Worm (Caenorhabditis elegans): ENCODE measurements around the gene smf-3.

smf-3 gene

DNA sequence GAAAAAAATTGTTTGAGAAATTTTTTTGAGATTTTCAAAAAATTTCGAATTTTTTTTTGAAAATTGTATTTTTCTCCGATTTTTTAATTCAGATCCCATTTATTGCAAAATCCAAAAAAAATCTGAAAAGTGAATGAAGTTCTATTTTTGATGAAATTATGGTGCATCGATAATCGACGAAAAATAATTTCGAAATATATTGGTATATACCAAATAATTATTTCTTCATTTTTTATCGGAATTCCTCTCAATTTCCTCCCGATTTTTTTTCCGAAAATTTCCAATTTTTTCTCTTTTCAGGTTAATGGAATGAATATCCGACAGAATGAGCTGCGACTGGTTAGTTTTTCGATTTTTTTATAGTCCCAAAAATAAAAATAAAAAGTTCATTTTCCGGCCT is 17.8 kb upstream of the smf-3 start, which contains the start of gene epg-9:
epg-9 (plus strand) TSS at position 301 of the 400 bp plus-strand sequence.
- TF ChIP-seq madf-8 (GFP tag; conservative IDR thresholded peaks at IDR 0.05), result no peak
- no peak for TF ChIP-seq ztf-26 (tag; optimal IDR thresholded peaks at IDR 0.05)
- no peak for TF ChIP-seq hmg-20 (GFP tag; IDR thresholded peaks at IDR 0.05)
- TF ChIP-seq T07F8.4 (tag; optimal IDR thresholded peaks at IDR 0.05), result no peak
- no peak for TF ChIP-seq fkh-3 (tag; optimal IDR thresholded peaks at IDR 0.05)
- no peak for TF ChIP-seq F52B5.7 (tag; optimal IDR thresholded peaks at IDR 0.05)
- no peak for TF ChIP-seq egrh-3 (GFP tag; IDR thresholded peaks at IDR 0.05)
- TF ChIP-seq F22D6.2 (tag; optimal IDR thresholded peaks at IDR 0.05), result no peak
- TF ChIP-seq F49E8.2 (tag; optimal IDR thresholded peaks at IDR 0.05; ENCODE audit: insufficient read depth), result no peak
- no peak for TF ChIP-seq ama-1 (optimal IDR thresholded peaks at IDR 0.05)
- no peak for TF ChIP-seq ama-1 (GFP tag; optimal IDR thresholded peaks at IDR 0.05)
- no peak for TF ChIP-seq F57A8.1 (GFP tag; optimal IDR thresholded peaks at IDR 0.05)

DNA sequence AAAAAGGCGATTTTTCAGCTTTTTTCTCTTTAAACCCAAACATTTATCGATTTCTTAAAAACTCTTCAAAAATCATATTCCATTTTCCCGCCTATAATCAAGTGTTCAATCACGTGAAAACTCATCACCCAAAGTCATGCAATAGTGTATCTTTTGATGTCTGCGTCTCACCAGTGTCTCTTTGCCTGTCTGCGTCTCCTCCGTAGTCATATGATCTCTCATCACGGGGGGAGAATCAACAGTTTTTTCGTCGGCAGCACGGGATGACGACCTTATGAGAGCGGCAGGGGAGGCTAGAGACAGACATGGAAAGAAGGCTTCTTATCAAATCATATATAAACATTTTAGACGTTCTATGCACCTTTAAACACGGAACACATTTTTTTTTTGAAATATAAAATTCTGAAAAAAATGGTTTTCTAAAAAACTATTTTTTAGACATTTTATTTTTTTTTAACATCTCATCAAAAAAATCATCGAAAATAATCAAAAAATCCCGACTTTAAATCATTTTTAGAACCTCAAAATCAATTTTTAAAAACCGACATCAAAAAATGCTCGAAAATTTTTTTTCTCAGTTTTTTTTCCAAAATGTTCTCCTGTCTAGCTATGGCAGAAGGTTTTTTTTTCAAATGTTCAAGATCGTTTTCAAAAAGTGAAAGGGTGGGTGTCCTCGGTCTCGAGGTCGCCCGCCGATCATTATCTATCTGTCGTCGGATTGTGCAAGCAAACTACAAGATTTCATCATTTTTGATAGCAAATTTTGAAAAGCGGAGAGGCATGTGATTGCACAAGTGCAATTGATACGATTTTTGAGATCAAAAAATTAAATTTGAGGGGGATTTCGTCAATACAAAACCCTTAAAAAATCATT is 16.4 kb upstream of the smf-3 start:
- TF ChIP-seq lin-35 (GFP tag; optimal IDR thresholded peaks at IDR 0.05) (peak in 1 of 3 experiments; percentile 87), let-526 (GFP tag; IDR thresholded peaks at IDR 0.05) (peak; percentile 99), hsf-1 (GFP tag; IDR thresholded peaks at IDR 0.05) (peak; percentile 73), ztf-26 (tag; optimal IDR thresholded peaks at IDR 0.05) (peak; percentile 97), egl-18 (GFP tag; IDR thresholded peaks at IDR 0.05) (peak; percentile 84), K12H6.12 (tag; optimal IDR thresholded peaks at IDR 0.05) (peak; percentile 93), akir-1 (GFP tag; optimal IDR thresholded peaks at IDR 0.05) (peak; percentile 90), ceh-91 (GFP tag; IDR thresholded peaks at IDR 0.05) (peak; percentile 51), T07F8.4 (tag; optimal IDR thresholded peaks at IDR 0.05) (peak; percentile 35), unc-62 (GFP tag; optimal IDR thresholded peaks at IDR 0.05) (peak; percentile 62), F33H1.4 (GFP tag; IDR thresholded peaks at IDR 0.05) (peak; percentile 65), unc-130 (GFP tag; optimal IDR thresholded peaks at IDR 0.05) (no peak), F55B11.4 (tag; optimal IDR thresholded peaks at IDR 0.05; ENCODE audit: borderline replicate concordance, insufficient read depth) (no peak), Y56A3A.18 (GFP tag; IDR thresholded peaks at IDR 0.05) (peak; percentile 96), hlh-12 (tag; optimal IDR thresholded peaks at IDR 0.05) (no peak), ceh-40 (GFP tag; IDR thresholded peaks at IDR 0.05) (peak; percentile 63; the same call in 1 of the 2 replicates), dpl-1 (GFP tag; optimal IDR thresholded peaks at IDR 0.05) (peak; percentile 8), ama-1 (optimal IDR thresholded peaks at IDR 0.05) (peak; percentile 40), ama-1 (GFP tag; optimal IDR thresholded peaks at IDR 0.05) (no peak), somi-1 (GFP tag; optimal IDR thresholded peaks at IDR 0.05) (peak; percentile 99), bed-1 (GFP tag; IDR thresholded peaks at IDR 0.05) (peak; percentile 96), sptf-2 (GFP tag; optimal IDR thresholded peaks at IDR 0.05) (no peak), zim-3 (tag; optimal IDR thresholded peaks at IDR 0.05) (peak; percentile 19), snpc-4 (GFP tag; optimal IDR thresholded peaks at IDR 0.05) (no peak), snpc-4 (tag; optimal IDR thresholded peaks at IDR 0.05) (peak; percentile 59 to 88 (median 81)), madf-6 (GFP tag; IDR thresholded peaks at IDR 0.05) (peak; percentile 60; the same call in 1 of the 2 replicates), hlh-26 (GFP tag; conservative IDR thresholded peaks at IDR 0.05) (no peak), gei-17 (GFP tag; optimal IDR thresholded peaks at IDR 0.05) (peak; percentile 88), mes-4 (tag; optimal IDR thresholded peaks at IDR 0.05) (no peak), nhr-120 (GFP tag; IDR thresholded peaks at IDR 0.05) (peak; percentile 59; the same call in 1 of the 2 replicates), egrh-3 (GFP tag; IDR thresholded peaks at IDR 0.05) (peak; percentile 44; the same call in 1 of the 2 replicates), pha-4 (tag; optimal IDR thresholded peaks at IDR 0.05) (peak; percentile 93), madf-3 (GFP tag; IDR thresholded peaks at IDR 0.05) (peak; percentile 93), K11D2.4 (GFP tag; IDR thresholded peaks at IDR 0.05) (peak; percentile 97), F37B4.10 (GFP tag; IDR thresholded peaks at IDR 0.05) (peak; percentile 97), ztf-28 (GFP tag; IDR thresholded peaks at IDR 0.05) (0 out of 2 replicates have a peak, but pooled peaks have one; percentile 38), tbp1 (GFP tag; optimal IDR thresholded peaks at IDR 0.05) (peak; percentile 76), efl-1 (GFP tag; optimal IDR thresholded peaks at IDR 0.05) (peak; percentile 49), die-1 (tag; optimal IDR thresholded peaks at IDR 0.05) (peak; percentile 70)
